Fruit fly (Drosophila melanogaster) whole organism, embryonic: ENCODE measurements around the gene lgs.

Source experiments
- Abd-B ChIP-seq: fragments of 200-800 bp; sonication (Bioruptor generic); optimal IDR thresholded peaks from 2 replicates; lab custom pipeline; 2018; ENCODE audit warnings: missing biosample characterization, mild to moderate bottlenecking, missing genetic modification characterization, moderate library complexity
- Blimp-1 ChIP-seq: fragments of 200-800 bp; sonication (Bioruptor generic); optimal IDR thresholded peaks from 3 replicates; lab custom pipeline; 2018; ENCODE audit warnings: missing biosample characterization, missing genetic modification characterization, mild to moderate bottlenecking, moderate library complexity, missing genetic modification reagents
- CG10431 ChIP-seq: fragments of 200-800 bp; sonication (Bioruptor generic); optimal IDR thresholded peaks from 3 replicates; lab custom pipeline; 2018; ENCODE audit warnings: missing biosample characterization, mild to moderate bottlenecking, missing genetic modification characterization
- CG10462 ChIP-seq: fragments of 200-800 bp; sonication (Bioruptor generic); optimal IDR thresholded peaks from 2 replicates; lab custom pipeline; 2016; ENCODE audit warnings: missing biosample characterization, missing genetic modification characterization
- CG11696 ChIP-seq: fragments of 200-800 bp; sonication (Bioruptor generic); IDR thresholded peaks from 2 replicates; pipeline ENCODE4 v1.3.6; 2022; ENCODE audit warnings: missing biosample characterization, missing genetic modification characterization
- CG13624 ChIP-seq: fragments of 200-800 bp; sonication (Bioruptor generic); optimal IDR thresholded peaks from 2 replicates; lab custom pipeline; 2016; ENCODE audit warnings: missing biosample characterization, missing genetic modification characterization
- CG14667 ChIP-seq: fragments of 200-800 bp; sonication (Bioruptor generic); IDR thresholded peaks from 2 replicates; pipeline ENCODE4 v1.3.6; 2022; ENCODE audit warnings: missing biosample characterization, missing genetic modification characterization
- CG14860 ChIP-seq: fragments of 200-800 bp; sonication (Bioruptor generic); IDR thresholded peaks from 3 replicates; pipeline ENCODE4 v1.3.6; 2022; ENCODE audit warnings: missing biosample characterization, missing genetic modification characterization; ENCODE audit not compliant: partially characterized antibody
- CG15479 ChIP-seq: fragments of 200-800 bp; sonication (Bioruptor generic); optimal IDR thresholded peaks from 3 replicates; lab custom pipeline; 2019; ENCODE audit warnings: missing biosample characterization, mild to moderate bottlenecking, missing genetic modification characterization, moderate library complexity
- CG16813 ChIP-seq: fragments of 200-800 bp; sonication (Bioruptor generic); IDR thresholded peaks from 3 replicates; pipeline ENCODE4 v1.3.6; 2022; ENCODE audit warnings: missing biosample characterization, missing genetic modification characterization; ENCODE audit not compliant: partially characterized antibody
- CG17829 ChIP-seq: fragments of 200-800 bp; optimal IDR thresholded peaks from 2 replicates; lab custom pipeline; 2019; ENCODE audit warnings: missing biosample characterization, mild to moderate bottlenecking, missing genetic modification characterization, moderate library complexity
- CG1792 ChIP-seq: fragments of 200-800 bp; sonication (Bioruptor generic); optimal IDR thresholded peaks from 2 replicates; lab custom pipeline; 2016; ENCODE audit warnings: missing biosample characterization, missing genetic modification characterization
- CG2199 ChIP-seq: fragments of 200-800 bp; sonication (Bioruptor generic); IDR thresholded peaks from 3 replicates; pipeline ENCODE4 v1.3.6; 2022; ENCODE audit warnings: missing biosample characterization, missing genetic modification characterization
- CG2712 ChIP-seq: fragments of 200-800 bp; optimal IDR thresholded peaks from 3 replicates; lab custom pipeline; 2019; ENCODE audit warnings: missing biosample characterization, mild to moderate bottlenecking, missing genetic modification characterization, moderate library complexity
- CG2875 ChIP-seq: fragments of 200-800 bp; sonication (Bioruptor generic); optimal IDR thresholded peaks from 2 replicates; lab custom pipeline; 2017; ENCODE audit warnings: missing biosample characterization, mild to moderate bottlenecking, missing genetic modification characterization, missing genetic modification reagents
- CG3065 ChIP-seq: fragments of 200-800 bp; sonication (Bioruptor generic); optimal IDR thresholded peaks from 2 replicates; lab custom pipeline; 2016; ENCODE audit warnings: missing biosample characterization, missing genetic modification characterization
- CG3995 ChIP-seq: fragments of 200-800 bp; sonication (Bioruptor generic); optimal IDR thresholded peaks from 3 replicates; lab custom pipeline; 2016; ENCODE audit warnings: missing biosample characterization, missing genetic modification characterization
- CG4617 ChIP-seq: fragments of 200-800 bp; sonication (Bioruptor generic); optimal IDR thresholded peaks from 3 replicates; lab custom pipeline; 2016; ENCODE audit warnings: missing biosample characterization, missing genetic modification characterization, borderline replicate concordance
- CG5180 ChIP-seq: fragments of 200-800 bp; sonication (Bioruptor generic); optimal IDR thresholded peaks from 3 replicates; lab custom pipeline; 2017; ENCODE audit warnings: missing biosample characterization, missing genetic modification characterization, mild to moderate bottlenecking, moderate library complexity, missing genetic modification reagents
- CG6272 ChIP-seq: fragments of 200-800 bp; sonication (Bioruptor generic); IDR thresholded peaks from 2 replicates; pipeline ENCODE4 v1.3.6; 2022; ENCODE audit warnings: missing biosample characterization, missing genetic modification characterization
- CG6791 ChIP-seq: fragments of 200-800 bp; sonication (Bioruptor generic); IDR thresholded peaks from 3 replicates; pipeline ENCODE4 v1.3.6; 2022; ENCODE audit warnings: missing biosample characterization, missing genetic modification characterization; ENCODE audit not compliant: partially characterized antibody
- CG7963 ChIP-seq: fragments of 200-800 bp; sonication (Bioruptor generic); IDR thresholded peaks from 3 replicates; pipeline ENCODE4 v1.3.6; 2022; ENCODE audit warnings: missing biosample characterization, missing genetic modification characterization; ENCODE audit not compliant: partially characterized antibody
- CrebB ChIP-seq: fragments of 200-800 bp; sonication (Bioruptor generic); optimal IDR thresholded peaks from 3 replicates; lab custom pipeline; 2018; ENCODE audit warnings: missing biosample characterization, mild to moderate bottlenecking, missing genetic modification characterization
- Deaf1 ChIP-seq: fragments of 200-800 bp; optimal IDR thresholded peaks from 3 replicates; lab custom pipeline; 2019; ENCODE audit warnings: missing biosample characterization, mild to moderate bottlenecking, missing genetic modification characterization, moderate library complexity
- Doc3 ChIP-seq: fragments of 200-800 bp; sonication (Bioruptor generic); IDR thresholded peaks from 3 replicates; pipeline ENCODE4 v1.3.6; 2022; ENCODE audit warnings: missing biosample characterization, missing genetic modification characterization; ENCODE audit not compliant: partially characterized antibody
- Drgx ChIP-seq: fragments of 200-800 bp; sonication (Bioruptor generic); IDR thresholded peaks from 2 replicates; pipeline ENCODE4 v1.3.6; 2022; ENCODE audit warnings: missing biosample characterization, missing genetic modification characterization
- E2f1 ChIP-seq: fragments of 200-800 bp; sonication (Bioruptor generic); IDR thresholded peaks from 2 replicates; pipeline ENCODE4 v1.3.6; 2022; ENCODE audit warnings: missing biosample characterization, missing genetic modification characterization
- Ets65A ChIP-seq: fragments of 200-800 bp; sonication (Bioruptor generic); peaks from one replicate; lab custom pipeline; 2016; ENCODE audit warnings: missing biosample characterization, missing genetic modification characterization
- HLH4C ChIP-seq: fragments of 200-800 bp; sonication (Bioruptor generic); IDR thresholded peaks from 3 replicates; pipeline ENCODE4 v1.3.6; 2022; ENCODE audit warnings: missing biosample characterization, missing genetic modification characterization; ENCODE audit not compliant: partially characterized antibody
- Hmr ChIP-seq: fragments of 200-800 bp; sonication (Bioruptor generic); optimal IDR thresholded peaks from 3 replicates; lab custom pipeline; 2017; ENCODE audit warnings: mild to moderate bottlenecking, missing biosample characterization, missing genetic modification reagents, missing genetic modification characterization
- Med ChIP-seq: fragments of 200-800 bp; sonication (Bioruptor generic); peaks from one replicate; lab custom pipeline; 2016; ENCODE audit warnings: missing biosample characterization, missing genetic modification characterization, mild to moderate bottlenecking, inconsistent platforms, moderate library complexity
- Mes4 ChIP-seq: fragments of 200-800 bp; sonication (Bioruptor generic); optimal IDR thresholded peaks from 2 replicates; lab custom pipeline; 2016; ENCODE audit warnings: missing biosample characterization, missing genetic modification characterization
- Oli ChIP-seq: fragments of 200-800 bp; sonication (Bioruptor generic); optimal IDR thresholded peaks from 2 replicates; lab custom pipeline; 2018; ENCODE audit warnings: missing biosample characterization, mild to moderate bottlenecking, missing genetic modification characterization, moderate library complexity
- Sox102F ChIP-seq: fragments of 200-800 bp; sonication (Bioruptor generic); optimal IDR thresholded peaks from 2 replicates; lab custom pipeline; 2018; ENCODE audit warnings: missing biosample characterization, mild to moderate bottlenecking, missing genetic modification characterization, moderate library complexity
- Usf ChIP-seq: fragments of 200-800 bp; sonication (Bioruptor generic); optimal IDR thresholded peaks from 2 replicates; lab custom pipeline; 2017; ENCODE audit warnings: missing genotype, missing biosample characterization, missing genetic modification characterization
- bbx ChIP-seq: fragments of 200-800 bp; sonication (Bioruptor generic); IDR thresholded peaks from 2 replicates; pipeline ENCODE4 v1.3.6; 2022; ENCODE audit warnings: missing biosample characterization, missing genetic modification characterization; ENCODE audit not compliant: partially characterized antibody
- cad ChIP-seq: fragments of >200 bp; optimal IDR thresholded peaks from 2 replicates; lab custom pipeline; 2017; ENCODE audit warnings: missing biosample characterization, missing genetic modification characterization
- chif ChIP-seq, 2 experiments: fragments of 200-800 bp; sonication (Bioruptor generic); optimal IDR thresholded peaks; 3 replicates each; lab custom pipeline; 2016; ENCODE audit warnings: missing biosample characterization in 2 of 2, missing genetic modification characterization in 2 of 2
- en ChIP-seq: fragments of 200-800 bp; sonication (Bioruptor generic); optimal IDR thresholded peaks from 2 replicates; lab custom pipeline; 2016; ENCODE audit warnings: missing biosample characterization, missing genetic modification characterization
- eyg ChIP-seq: fragments of 200-800 bp; sonication (Bioruptor generic); optimal IDR thresholded peaks from 3 replicates; lab custom pipeline; 2016; ENCODE audit warnings: missing biosample characterization, missing genetic modification characterization
- gcm ChIP-seq: fragments of 200-800 bp; sonication (Bioruptor generic); optimal IDR thresholded peaks from 2 replicates; lab custom pipeline; 2019; ENCODE audit warnings: missing biosample characterization, mild to moderate bottlenecking, missing genetic modification characterization, moderate library complexity
- grau ChIP-seq: fragments of 200-800 bp; optimal IDR thresholded peaks from 3 replicates; lab custom pipeline; 2019; ENCODE audit warnings: missing biosample characterization, mild to moderate bottlenecking, missing genetic modification characterization, moderate library complexity
- gsb ChIP-seq: fragments of 200-800 bp; sonication (Bioruptor generic); IDR thresholded peaks from 2 replicates; pipeline ENCODE4 v1.3.6; 2022; ENCODE audit warnings: missing biosample characterization, missing genetic modification characterization
- kah ChIP-seq: fragments of 200-800 bp; sonication (Bioruptor generic); optimal IDR thresholded peaks from 2 replicates; lab custom pipeline; 2018; ENCODE audit warnings: missing biosample characterization, mild to moderate bottlenecking, missing genetic modification characterization
- mld ChIP-seq: fragments of 200-800 bp; sonication (Bioruptor generic); IDR thresholded peaks from 3 replicates; pipeline ENCODE4 v1.3.6; 2022; ENCODE audit warnings: missing biosample characterization, missing genetic modification characterization; ENCODE audit not compliant: partially characterized antibody
- pho ChIP-seq: fragments of 200-800 bp; sonication (Bioruptor generic); optimal IDR thresholded peaks from 2 replicates; lab custom pipeline; 2016; ENCODE audit warnings: missing biosample characterization, missing genetic modification characterization
- pros ChIP-seq: fragments of 200-800 bp; sonication (Bioruptor generic); optimal IDR thresholded peaks from 3 replicates; lab custom pipeline; 2019; ENCODE audit warnings: missing biosample characterization, mild to moderate bottlenecking, missing genetic modification characterization, moderate library complexity
- sqz ChIP-seq: fragments of 200-800 bp; sonication (Bioruptor generic); optimal IDR thresholded peaks from 3 replicates; lab custom pipeline; 2018; ENCODE audit warnings: missing biosample characterization, mild to moderate bottlenecking, missing genetic modification characterization

The lgs gene

dm6 chr4:395505-395868 is 48.2 kb downstream of the lgs start, which contains the start of gene dati:
Gene dati, minus strand, starts transcription at chr4:395605.
- TF ChIP-seq kah (no peak), CG2199 (GFP tag; lab: Robert Waterston, UW) (0 out of 3 replicates have a peak, but pooled peaks have one; percentile 64), Med (GFP tag; lab: Kevin White, UChicago) (peak; percentile 14)

dm6 chr4:394455-394854 is 49.3 kb downstream of the lgs start:
- TF ChIP-seq CG16813 (GFP tag; lab: Robert Waterston, UW) (peak; percentile 68; the same call in 2 of the 3 replicates), CG17829 (tag; lab: Kevin White, UChicago) (no peak), Usf (no peak), E2f1 (no peak), eyg (GFP tag; lab: Kevin White, UChicago) (no peak), Hmr (GFP tag; lab: Kevin White, UChicago) (no peak), bbx (peak; percentile 24; the same call in 1 of the 2 replicates), Mes4 (no peak), Doc3 (no peak), CrebB (tag; lab: Kevin White, UChicago) (no peak), HLH4C (GFP tag; lab: Robert Waterston, UW) (peak; percentile 17; the same call in 1 of the 3 replicates), mld (GFP tag; lab: Robert Waterston, UW) (0 out of 3 replicates have a peak, but pooled peaks have one; percentile 16), CG7963 (GFP tag; lab: Robert Waterston, UW) (peak; percentile 47; the same call in 1 of the 3 replicates), CG10462 (GFP tag; lab: Kevin White, UChicago) (no peak), gsb (GFP tag; lab: Robert Waterston, UW) (no peak), Blimp-1 (GFP tag; lab: Kevin White, UChicago) (no peak), grau (tag; lab: Kevin White, UChicago) (no peak), CG13624 (GFP tag; lab: Kevin White, UChicago) (no peak), CG14860 (GFP tag; lab: Robert Waterston, UW) (peak; percentile 19; the same call in 1 of the 3 replicates), CG2875 (GFP tag; lab: Kevin White, UChicago) (no peak), Oli (no peak), CG14667 (GFP tag; lab: Robert Waterston, UW) (no peak), Abd-B (GFP tag; lab: Kevin White, UChicago) (no peak), en (GFP tag; lab: Kevin White, UChicago) (no peak), CG6272 (GFP tag; lab: Robert Waterston, UW) (no peak), Ets65A (GFP tag; lab: Kevin White, UChicago) (no peak), gcm (GFP tag; lab: Kevin White, UChicago) (no peak), CG10431 (GFP tag; lab: Kevin White, UChicago) (no peak), Sox102F (no peak), CG6791 (GFP tag; lab: Robert Waterston, UW) (0 out of 3 replicates have a peak, but pooled peaks have one; percentile 53), CG11696 (GFP tag; lab: Robert Waterston, UW) (no peak), CG1792 (GFP tag; lab: Kevin White, UChicago) (no peak)

- peak; percentile 91 for TF ChIP-seq pros (GFP tag; lab: Kevin White, UChicago)
- peak; percentile 89 for TF ChIP-seq Deaf1
- TF ChIP-seq mld (GFP tag; lab: Robert Waterston, UW): no peak
- TF ChIP-seq cad (GFP tag; lab: Kevin White, UChicago): no peak
- TF ChIP-seq CG15479 (GFP tag; lab: Kevin White, UChicago): peak; percentile 11
- TF ChIP-seq CG3995: peak; percentile 50
- no peak for TF ChIP-seq sqz
- no peak for TF ChIP-seq Drgx (GFP tag; lab: Robert Waterston, UW)
- no peak for TF ChIP-seq CG4617 (GFP tag; lab: Kevin White, UChicago)
- TF ChIP-seq Blimp-1 (GFP tag; lab: Kevin White, UChicago): no peak
- TF ChIP-seq pho (GFP tag; lab: Kevin White, UChicago): no peak
- peak; percentile 21 for TF ChIP-seq CG5180 (GFP tag; lab: Kevin White, UChicago)
- peak; percentile 4 for TF ChIP-seq CG2712 (tag; lab: Kevin White, UChicago)
- TF ChIP-seq chif (GFP tag; optimal IDR thresholded peaks at IDR 0.05; lab: Kevin White, UChicago): no peak
- TF ChIP-seq CG3065: no peak
Observed at dm6 chr4:393190-393799, 50.4 kb downstream of the lgs start.
